Worm (Caenorhabditis elegans): ENCODE results near the gene Y32F6B.1.

The Y32F6B.1 gene

DNA sequence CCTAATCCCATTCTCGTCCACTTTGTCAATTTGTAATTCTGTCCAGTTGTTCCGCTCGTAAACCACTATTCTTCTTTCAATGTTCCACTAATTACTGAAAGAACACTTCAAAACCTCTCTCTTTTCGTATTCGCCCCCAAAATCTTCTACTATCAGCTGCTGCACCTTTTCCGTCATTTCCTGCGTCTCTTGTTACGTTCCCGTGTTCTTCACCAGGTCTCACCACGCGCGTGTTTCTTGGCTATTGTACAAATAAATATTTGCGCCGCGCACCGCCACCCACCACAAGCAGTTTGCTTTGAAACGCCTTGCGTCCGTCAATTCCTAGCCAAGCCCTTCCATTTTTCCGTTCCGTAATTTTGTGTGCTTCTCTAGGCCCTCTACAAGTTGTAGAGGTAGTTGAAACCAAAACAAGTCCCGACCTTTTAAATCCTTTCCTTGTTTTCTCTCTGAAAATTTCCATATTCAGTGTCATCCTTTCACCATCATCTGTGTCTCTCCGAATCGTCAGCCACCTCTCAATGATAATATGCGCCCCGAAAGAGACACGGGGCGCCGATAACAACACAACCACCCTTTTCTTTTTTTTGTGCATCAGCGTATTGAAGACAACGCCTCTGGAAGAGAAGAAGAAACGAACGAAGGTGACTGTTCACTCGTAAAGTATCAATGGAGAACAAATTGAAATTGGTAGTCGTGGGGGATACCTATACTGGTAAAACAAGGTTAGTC lies 6.3 kb downstream of the Y32F6B.1 start, which contains the start of the genes crp-1 and Y32F6B.9 (continued):
- TF ChIP-seq T20F7.1 (GFP tag; optimal IDR thresholded peaks at IDR 0.05), result no peak
- TF ChIP-seq rbr-2 (tag; optimal IDR thresholded peaks at IDR 0.05), result no peak
- no peak for TF ChIP-seq ztf-7 (tag; optimal IDR thresholded peaks at IDR 0.05)
- no peak for TF ChIP-seq daf-12 (tag; optimal IDR thresholded peaks at IDR 0.05)
- no peak for TF ChIP-seq mxl-2 (GFP tag; conservative IDR thresholded peaks at IDR 0.05)
- TF ChIP-seq duxl-1 (tag; optimal IDR thresholded peaks at IDR 0.05; ENCODE audit: poor library complexity), result no peak
- no peak for TF ChIP-seq snpc-1.2 (GFP tag; IDR thresholded peaks at IDR 0.05)
- TF ChIP-seq nhr-28 (tag; optimal IDR thresholded peaks at IDR 0.05), result peak; percentile 40
- TF ChIP-seq lin-1 (GFP tag; IDR thresholded peaks at IDR 0.05), result no peak
- TF ChIP-seq hlh-30 (tag; optimal IDR thresholded peaks at IDR 0.05; ENCODE audit: insufficient read depth), result peak; percentile 49
- no peak for TF ChIP-seq F26F4.8 (GFP tag; conservative IDR thresholded peaks at IDR 0.05)
- TF ChIP-seq unc-62 (GFP tag; optimal IDR thresholded peaks at IDR 0.05 in 1 of 2), result peak in 1 of 2 experiments; percentile 23
- no peak for TF ChIP-seq unc-62 (tag; optimal IDR thresholded peaks at IDR 0.05)
- TF ChIP-seq lim-7 (GFP tag; IDR thresholded peaks at IDR 0.05), result no peak
- TF ChIP-seq ceh-62 (tag; optimal IDR thresholded peaks at IDR 0.05), result no peak
- TF ChIP-seq lin-13 (GFP tag; optimal IDR thresholded peaks at IDR 0.05), result no peak
- no peak for TF ChIP-seq set-16 (GFP tag; IDR thresholded peaks at IDR 0.05)
- TF ChIP-seq hif-1 (tag; optimal IDR thresholded peaks at IDR 0.05), result peak in 1 of 2 experiments; percentile 13
- TF ChIP-seq hmg-1.1 (GFP tag; IDR thresholded peaks at IDR 0.05), result no peak
- TF ChIP-seq pqm-1 (tag; optimal IDR thresholded peaks at IDR 0.05), result peak; percentile 60
- TF ChIP-seq lir-3 (tag; optimal IDR thresholded peaks at IDR 0.05), result no peak
- no peak for TF ChIP-seq F49E8.2 (tag; optimal IDR thresholded peaks at IDR 0.05; ENCODE audit: borderline replicate concordance)
- peak; percentile 95 for TF ChIP-seq aha-1 (tag)
- TF ChIP-seq dve-1 (tag; optimal IDR thresholded peaks at IDR 0.05; ENCODE audit: insufficient read depth), result no peak

DNA sequence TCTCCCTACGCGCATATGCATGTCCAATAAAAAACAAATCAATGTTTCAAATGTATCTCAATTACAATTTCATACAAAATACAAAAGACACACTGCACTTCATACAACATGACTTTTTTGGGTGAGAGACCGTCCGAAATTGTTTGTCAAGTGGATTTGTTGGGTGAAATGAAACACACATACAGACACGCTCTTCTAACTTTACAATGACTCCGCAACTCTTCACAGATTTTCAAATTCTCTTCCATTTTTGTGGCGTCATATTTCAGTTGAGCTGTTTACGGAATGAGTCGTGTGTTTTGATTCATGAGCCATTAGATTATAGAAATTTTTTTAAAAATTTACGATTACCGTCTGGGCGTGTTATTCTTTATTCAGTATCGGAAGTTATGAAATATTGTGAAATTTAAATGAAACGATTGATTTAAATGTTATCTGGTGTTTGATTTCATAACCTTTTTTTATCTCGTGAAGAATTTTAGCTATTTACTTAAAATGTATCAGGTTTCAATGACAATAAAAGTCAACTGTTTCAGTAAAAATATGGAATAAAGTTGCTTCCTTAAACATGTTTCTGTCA lies 7.6 kb downstream of the Y32F6B.1 start:
- peak in 1 of 2 experiments; percentile 20 for TF ChIP-seq lsy-2 (tag; optimal IDR thresholded peaks at IDR 0.05)
- no peak for TF ChIP-seq nhr-11 (tag; optimal IDR thresholded peaks at IDR 0.05)
- TF ChIP-seq ZK337.2 (GFP tag; IDR thresholded peaks at IDR 0.05), result no peak
- peak; percentile 20 for TF ChIP-seq nhr-28 (tag; optimal IDR thresholded peaks at IDR 0.05)
- TF ChIP-seq ama-1 (optimal IDR thresholded peaks at IDR 0.05), result peak; percentile 93
- no peak for TF ChIP-seq dmd-8 (GFP tag; IDR thresholded peaks at IDR 0.05)
- peak; percentile 56 for TF ChIP-seq mep-1 (tag; optimal IDR thresholded peaks at IDR 0.05)
- TF ChIP-seq hlh-30 (tag; optimal IDR thresholded peaks at IDR 0.05; ENCODE audit: insufficient read depth), result peak; percentile 6
- peak; percentile 86 for TF ChIP-seq zip-2 (tag; optimal IDR thresholded peaks at IDR 0.05)
- TF ChIP-seq gei-8 (GFP tag; optimal IDR thresholded peaks at IDR 0.05), result no peak
- TF ChIP-seq hif-1 (tag; optimal IDR thresholded peaks at IDR 0.05), result peak in 1 of 2 experiments; percentile 23
- peak; percentile 89 for TF ChIP-seq aha-1 (tag)

DNA sequence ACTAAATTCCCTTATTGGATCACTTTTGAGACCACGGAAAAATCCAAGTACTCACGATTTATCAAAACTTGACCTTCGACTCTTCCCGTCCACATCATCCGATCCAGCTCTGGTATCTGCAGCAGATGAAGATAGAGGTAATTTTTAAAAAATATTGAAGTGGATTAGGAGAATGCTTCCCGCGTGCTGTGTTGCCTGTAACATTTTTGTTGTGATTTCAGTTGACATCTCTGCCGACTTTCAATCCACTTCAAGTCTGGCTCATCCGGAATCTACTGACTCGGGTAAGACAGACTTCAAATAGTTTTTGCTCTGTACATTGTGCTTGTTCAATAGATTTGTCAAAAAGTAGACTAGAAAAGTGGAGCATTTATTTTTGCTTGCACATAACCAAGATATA lies 9.1 kb downstream of the Y32F6B.1 start:
- no peak for TF ChIP-seq nhr-11 (tag; optimal IDR thresholded peaks at IDR 0.05)
- TF ChIP-seq aha-1 (tag), result peak; percentile 96
- peak; percentile 66 for TF ChIP-seq ama-1 (optimal IDR thresholded peaks at IDR 0.05)

DNA sequence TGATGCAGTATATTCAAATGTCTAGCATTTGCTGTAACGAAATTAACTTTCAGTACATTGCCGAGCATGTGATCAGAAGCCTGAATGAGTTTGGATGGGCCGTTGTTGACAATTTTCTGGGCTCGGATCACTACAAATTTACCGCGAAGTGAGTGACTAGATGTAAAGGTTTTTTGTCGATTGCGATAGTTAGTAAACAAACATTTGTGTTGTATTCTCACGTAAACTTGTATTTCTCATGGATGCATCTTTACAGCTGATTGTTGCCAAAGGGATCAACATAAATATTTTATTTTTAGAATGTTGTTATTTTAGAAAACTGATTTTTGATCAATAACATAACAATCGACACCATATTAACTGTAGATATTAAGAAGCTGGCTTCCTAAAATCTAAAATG lies 10.5 kb downstream of the Y32F6B.1 start:
- no peak for TF ChIP-seq pha-4 (GFP tag; IDR thresholded peaks at IDR 0.05)
- TF ChIP-seq pha-4 (tag; optimal IDR thresholded peaks at IDR 0.05), result peak; percentile 51
- no peak for TF ChIP-seq lin-13 (GFP tag; optimal IDR thresholded peaks at IDR 0.05)
- no peak for TF ChIP-seq attf-4 (tag; optimal IDR thresholded peaks at IDR 0.05)
- TF ChIP-seq dmd-9 (GFP tag; IDR thresholded peaks at IDR 0.05), result no peak
- TF ChIP-seq ama-1 (optimal IDR thresholded peaks at IDR 0.05), result peak; percentile 25
- TF ChIP-seq F10B5.3 (tag; optimal IDR thresholded peaks at IDR 0.05), result no peak
- no peak for TF ChIP-seq duxl-1 (tag; optimal IDR thresholded peaks at IDR 0.05; ENCODE audit: poor library complexity)
- no peak for TF ChIP-seq D1046.2 (GFP tag; IDR thresholded peaks at IDR 0.05)
- TF ChIP-seq nhr-10 (tag; optimal IDR thresholded peaks at IDR 0.05), result no peak
- TF ChIP-seq T20F7.1 (GFP tag; optimal IDR thresholded peaks at IDR 0.05), result no peak
- TF ChIP-seq zag-1 (tag; optimal IDR thresholded peaks at IDR 0.05), result no peak
- no peak for TF ChIP-seq nhr-76 (tag; optimal IDR thresholded peaks at IDR 0.05)
- TF ChIP-seq dmd-6 (GFP tag; IDR thresholded peaks at IDR 0.05), result no peak
- TF ChIP-seq T26A8.4 (GFP tag; IDR thresholded peaks at IDR 0.05), result 0 out of 2 replicates have a peak, but pooled peaks have one; percentile 12
- no peak for TF ChIP-seq ZK337.2 (GFP tag; IDR thresholded peaks at IDR 0.05)
- TF ChIP-seq daf-16 (GFP tag; optimal IDR thresholded peaks at IDR 0.05), result peak in 1 of 2 experiments; percentile 76
- no peak for TF ChIP-seq daf-16 (tag; optimal IDR thresholded peaks at IDR 0.05)
- no peak for TF ChIP-seq ceh-82 (tag; optimal IDR thresholded peaks at IDR 0.05)

All from whole organism, L4 larva.